Worm (Caenorhabditis elegans) whole organism, young adult: ENCODE data around the gene sftb-1.

Experiments
- B0019.2 ChIP-seq: fragments of 200-800 bp; sonication (Bioruptor generic); conservative IDR thresholded peaks from 2 replicates; pipeline ENCODE4 v1.3.6; 2022; ENCODE audit warnings: missing genetic modification reagents, missing genetic modification characterization, missing compliant biosample characterization
- B0261.1 ChIP-seq: sonication (generic microtip); optimal IDR thresholded peaks from 2 replicates; lab custom pipeline; 2016; ENCODE audit warnings: mild to moderate bottlenecking, missing genetic modification characterization, moderate library complexity, missing compliant biosample characterization
- F22D6.2 ChIP-seq: sonication (generic microtip); optimal IDR thresholded peaks from 2 replicates; lab custom pipeline; 2016; ENCODE audit warnings: mild to moderate bottlenecking, missing genetic modification characterization, missing compliant biosample characterization
- F23B12.7 ChIP-seq: sonication (generic microtip); optimal IDR thresholded peaks from 2 replicates; lab custom pipeline; 2017; ENCODE audit warnings: missing genetic modification characterization, mild to moderate bottlenecking, missing compliant biosample characterization, antibody characterized with exemption, moderate library complexity; ENCODE audit not compliant: insufficient read depth
- F55B11.4 ChIP-seq: sonication (generic microtip); optimal IDR thresholded peaks from 2 replicates; lab custom pipeline; 2016; ENCODE audit warnings: missing compliant biosample characterization, missing genetic modification characterization, borderline replicate concordance; ENCODE audit not compliant: insufficient read depth
- F57A8.1 ChIP-seq: fragments of 200-800 bp; sonication (Bioruptor generic); optimal IDR thresholded peaks from 2 replicates; lab custom pipeline; 2018; ENCODE audit warnings: mild to moderate bottlenecking, missing genetic modification characterization, moderate library complexity, missing compliant biosample characterization
- T07F8.4 ChIP-seq: sonication (generic microtip); optimal IDR thresholded peaks from 2 replicates; lab custom pipeline; 2016; ENCODE audit warnings: mild to moderate bottlenecking, missing genetic modification characterization, moderate library complexity, missing compliant biosample characterization
- T26A5.8 ChIP-seq: sonication (generic microtip); optimal IDR thresholded peaks from 2 replicates; lab custom pipeline; 2016; ENCODE audit warnings: missing genetic modification characterization, missing compliant biosample characterization
- Y53F4B.3 ChIP-seq: fragments of 200-800 bp; sonication (Bioruptor generic); IDR thresholded peaks from 2 replicates; pipeline ENCODE4 v1.3.6; 2022; ENCODE audit warnings: missing genetic modification reagents, missing genetic modification characterization, missing compliant biosample characterization
- Y56A3A.18 ChIP-seq: fragments of 200-800 bp; sonication (Bioruptor generic); IDR thresholded peaks from 2 replicates; pipeline ENCODE4 v1.3.6; 2022; ENCODE audit warnings: missing genetic modification reagents, missing genetic modification characterization, missing compliant biosample characterization
- Y79H2A.3 ChIP-seq: fragments of 200-800 bp; sonication (Bioruptor generic); conservative IDR thresholded peaks from 2 replicates; pipeline ENCODE4 v1.3.6; 2022; ENCODE audit warnings: missing genetic modification reagents, missing genetic modification characterization, missing compliant biosample characterization
- attf-6 ChIP-seq: fragments of 200-800 bp; sonication (Bioruptor generic); IDR thresholded peaks from 2 replicates; pipeline ENCODE4 v1.3.6; 2022; ENCODE audit warnings: missing genetic modification reagents, missing genetic modification characterization, missing compliant biosample characterization
- cebp-1 ChIP-seq, 2 experiments: fragments of 200-800 bp in 1 of 2; sonication (Bioruptor generic) in 1 of 2; sonication (generic microtip) in 1 of 2; IDR thresholded peaks in 1 of 2; optimal IDR thresholded peaks in 1 of 2; 2 replicates each; pipeline versions ENCODE4 v1.3.6 to Lab custom; 2017 to 2022; ENCODE audit warnings: missing compliant biosample characterization in 2 of 2, missing genetic modification characterization in 2 of 2, mild to moderate bottlenecking in 1 of 2, missing genetic modification reagents in 1 of 2, moderate library complexity in 1 of 2
- ceh-100 ChIP-seq: fragments of 200-800 bp; sonication (Bioruptor generic); IDR thresholded peaks from 2 replicates; pipeline ENCODE4 v1.3.6; 2022; ENCODE audit warnings: missing genetic modification reagents, missing genetic modification characterization, missing compliant biosample characterization
- chd-7 ChIP-seq: sonication (generic microtip); optimal IDR thresholded peaks from 2 replicates; lab custom pipeline; 2016; ENCODE audit warnings: mild to moderate bottlenecking, missing genetic modification characterization, moderate library complexity, missing compliant biosample characterization
- dox-1 ChIP-seq: fragments of 200-800 bp; sonication (Bioruptor generic); IDR thresholded peaks from 2 replicates; pipeline ENCODE4 v1.3.6; 2022; ENCODE audit warnings: missing genetic modification reagents, missing genetic modification characterization, missing compliant biosample characterization
- dpff-1 ChIP-seq: sonication (generic microtip); optimal IDR thresholded peaks from 2 replicates; lab custom pipeline; 2017; ENCODE audit warnings: mild to moderate bottlenecking, missing genetic modification characterization, missing compliant biosample characterization
- efl-1 ChIP-seq: fragments of 150-350 bp; optimal IDR thresholded peaks from 2 replicates; lab custom pipeline; 2014; ENCODE audit warnings: missing biosample characterization, missing genetic modification reagents, missing genetic modification characterization
- egl-44 ChIP-seq: fragments of 200-800 bp; sonication (Bioruptor generic); IDR thresholded peaks from 2 replicates; pipeline ENCODE4 v1.3.6; 2022; ENCODE audit warnings: missing genetic modification reagents, missing genetic modification characterization, missing compliant biosample characterization
- him-1 ChIP-seq: sonication (generic microtip); optimal IDR thresholded peaks from 2 replicates; lab custom pipeline; 2016; ENCODE audit warnings: missing genotype, missing genetic modification reagents, missing genetic modification characterization, missing compliant biosample characterization
- hrde-1 ChIP-seq: sonication (generic microtip); optimal IDR thresholded peaks from 2 replicates; lab custom pipeline; 2016; ENCODE audit warnings: missing genetic modification characterization, mild to moderate bottlenecking, missing compliant biosample characterization, moderate library complexity, missing genotype, missing genetic modification reagents, borderline replicate concordance
- lag-1 ChIP-seq: fragments of 200-800 bp; sonication (Bioruptor generic); IDR thresholded peaks from 2 replicates; pipeline ENCODE4 v1.3.6; 2022; ENCODE audit warnings: missing genetic modification reagents, missing genetic modification characterization, missing compliant biosample characterization
- let-607 ChIP-seq, 2 experiments: fragments of 200-800 bp in 1 of 2; sonication (Bioruptor generic) in 1 of 2; sonication (generic microtip) in 1 of 2; optimal IDR thresholded peaks; 2 replicates each; lab custom pipeline; 2016 to 2018; ENCODE audit warnings: mild to moderate bottlenecking in 2 of 2, missing compliant biosample characterization in 2 of 2, missing genetic modification characterization in 2 of 2, moderate library complexity in 2 of 2, missing genotype in 1 of 2
- lin-26 ChIP-seq: fragments of 200-800 bp; sonication (Bioruptor generic); IDR thresholded peaks from 2 replicates; pipeline ENCODE4 v1.3.6; 2022; ENCODE audit warnings: missing genetic modification reagents, missing genetic modification characterization, missing compliant biosample characterization
- madf-3 ChIP-seq: fragments of 200-800 bp; sonication (Bioruptor generic); IDR thresholded peaks from 2 replicates; pipeline ENCODE4 v1.3.6; 2022; ENCODE audit warnings: missing genetic modification reagents, missing genetic modification characterization, missing compliant biosample characterization
- mxl-1 ChIP-seq: sonication (generic microtip); optimal IDR thresholded peaks from 2 replicates; lab custom pipeline; 2016; ENCODE audit warnings: missing genetic modification characterization, missing compliant biosample characterization
- nfya-2 ChIP-seq: fragments of 200-800 bp; sonication (Bioruptor generic); IDR thresholded peaks from 2 replicates; pipeline ENCODE4 v1.3.6; 2022; ENCODE audit warnings: missing genetic modification reagents, missing genetic modification characterization, missing compliant biosample characterization
- nhr-179 ChIP-seq: sonication (generic microtip); optimal IDR thresholded peaks from 2 replicates; lab custom pipeline; 2016; ENCODE audit warnings: mild to moderate bottlenecking, missing genetic modification characterization, missing compliant biosample characterization
- nhr-27 ChIP-seq: fragments of 200-800 bp; sonication (Bioruptor generic); optimal IDR thresholded peaks from 2 replicates; lab custom pipeline; 2018; ENCODE audit warnings: mild to moderate bottlenecking, missing genetic modification characterization, moderate library complexity, missing compliant biosample characterization
- nhr-80 ChIP-seq: sonication (generic microtip); optimal IDR thresholded peaks from 2 replicates; lab custom pipeline; 2016; ENCODE audit warnings: missing genetic modification characterization, missing compliant biosample characterization
- nhr-90 ChIP-seq: sonication (generic microtip); optimal IDR thresholded peaks from 2 replicates; lab custom pipeline; 2016; ENCODE audit warnings: missing genotype, mild to moderate bottlenecking, missing genetic modification characterization, missing compliant biosample characterization
- sdz-38 ChIP-seq: sonication (generic microtip); optimal IDR thresholded peaks from 2 replicates; lab custom pipeline; 2016; ENCODE audit warnings: missing genotype, missing genetic modification characterization, missing compliant biosample characterization
- sea-2 ChIP-seq: fragments of 200-800 bp; sonication (Bioruptor generic); IDR thresholded peaks from 2 replicates; pipeline ENCODE4 v1.3.6; 2022; ENCODE audit warnings: missing genetic modification characterization, missing compliant biosample characterization
- snpc-4 ChIP-seq, 5 experiments: fragments of 150-350 bp in 1 of 5; sonication (generic microtip) in 4 of 5; optimal IDR thresholded peaks; 2 replicates each; lab custom pipeline; 2014 to 2018; ENCODE audit warnings: missing genetic modification characterization in 5 of 5, missing biosample characterization in 3 of 5, antibody characterized with exemption in 2 of 5, mild to moderate bottlenecking in 2 of 5, missing compliant biosample characterization in 2 of 5, missing genotype in 2 of 5, moderate library complexity in 2 of 5, missing genetic modification reagents in 1 of 5
- unc-62 ChIP-seq: fragments of 150-350 bp; optimal IDR thresholded peaks from 2 replicates; lab custom pipeline; 2014; ENCODE audit warnings: missing biosample characterization, missing genetic modification reagents, missing genetic modification characterization
- zim-3 ChIP-seq: sonication (generic microtip); optimal IDR thresholded peaks from 2 replicates; lab custom pipeline; 2017; ENCODE audit warnings: mild to moderate bottlenecking, missing genetic modification characterization, moderate library complexity, missing compliant biosample characterization
- ztf-18 ChIP-seq: sonication (generic microtip); optimal IDR thresholded peaks from 2 replicates; lab custom pipeline; 2016; ENCODE audit warnings: missing genotype, mild to moderate bottlenecking, missing genetic modification characterization, missing compliant biosample characterization

sftb-1 gene

ce11 chrIII:4243461-4243860, 25.6 kb downstream of the sftb-1 start, which contains the start of gene mrpl-21:
TSS of gene mrpl-21 (minus strand) at chrIII:4243561.
- TF ChIP-seq F22D6.2 (tag; lab: Kevin White, UChicago) = no peak
- no peak for TF ChIP-seq snpc-4 (GFP tag; optimal IDR thresholded peaks at IDR 0.05; lab: Kevin White, UChicago)
- TF ChIP-seq snpc-4 (tag; optimal IDR thresholded peaks at IDR 0.05; lab: Kevin White, UChicago) = no peak
- no peak for TF ChIP-seq T26A5.8 (tag; lab: Kevin White, UChicago)
- no peak for TF ChIP-seq nhr-27

- TF ChIP-seq cebp-1 (GFP tag; IDR thresholded peaks at IDR 0.05; lab: Robert Waterston, UW) (peak; percentile 72; the same call in 1 of the 2 replicates), cebp-1 (tag; optimal IDR thresholded peaks at IDR 0.05; lab: Kevin White, UChicago) (peak; percentile 94), let-607 (tag; optimal IDR thresholded peaks at IDR 0.05; lab: Kevin White, UChicago) (no peak), chd-7 (tag; lab: Kevin White, UChicago) (no peak), him-1 (tag; lab: Kevin White, UChicago) (peak; percentile 76), sea-2 (GFP tag; lab: Robert Waterston, UW) (no peak), ceh-100 (GFP tag; lab: Robert Waterston, UW) (no peak)
Measured at ce11 chrIII:4242225-4242862, 26.7 kb downstream of the sftb-1 start, which contains the start of gene F43C1.7. TSS of gene F43C1.7 (minus strand) at chrIII:4242575.

- TF ChIP-seq efl-1 (GFP tag; lab: Kevin White, UChicago) = no peak
- no peak for TF ChIP-seq Y56A3A.18 (GFP tag; lab: Robert Waterston, UW)
- no peak for TF ChIP-seq F55B11.4
- TF ChIP-seq nhr-90 = no peak
- no peak for TF ChIP-seq zim-3
- no peak for TF ChIP-seq hrde-1
- no peak for TF ChIP-seq Y79H2A.3 (GFP tag; lab: Robert Waterston, UW)
- TF ChIP-seq attf-6 (GFP tag; lab: Robert Waterston, UW) = no peak
- no peak for TF ChIP-seq unc-62
- TF ChIP-seq sdz-38 = no peak
- TF ChIP-seq dox-1 (GFP tag; lab: Robert Waterston, UW) = no peak
- TF ChIP-seq nfya-2 (GFP tag; lab: Robert Waterston, UW) = no peak
- TF ChIP-seq T07F8.4 (tag; lab: Kevin White, UChicago) = no peak
- no peak for TF ChIP-seq F57A8.1 (GFP tag; lab: Kevin White, UChicago)
- no peak for TF ChIP-seq B0019.2
- TF ChIP-seq nhr-179 = no peak
- no peak for TF ChIP-seq mxl-1 (tag; lab: Kevin White, UChicago)
- no peak for TF ChIP-seq ztf-18 (tag; lab: Kevin White, UChicago)
- TF ChIP-seq let-607 (tag; optimal IDR thresholded peaks at IDR 0.05; lab: Kevin White, UChicago) = no peak
- TF ChIP-seq Y53F4B.3 (GFP tag; lab: Robert Waterston, UW) = no peak
Measured at ce11 chrIII:4241181-4241580, 27.9 kb downstream of the sftb-1 start.

ce11 chrIII:4240126-4240525, 28.9 kb downstream of the sftb-1 start:
- peak; percentile 78 for TF ChIP-seq nhr-80 (tag; lab: Kevin White, UChicago)
- no peak for TF ChIP-seq F23B12.7
- no peak for TF ChIP-seq lag-1 (GFP tag; lab: Robert Waterston, UW)
- no peak for TF ChIP-seq dpff-1 (tag; lab: Kevin White, UChicago)
- TF ChIP-seq ztf-18 (tag; lab: Kevin White, UChicago) = no peak
- no peak for TF ChIP-seq egl-44 (GFP tag; lab: Robert Waterston, UW)
- TF ChIP-seq lin-26 (GFP tag; lab: Robert Waterston, UW) = no peak
- no peak for TF ChIP-seq cebp-1 (GFP tag; IDR thresholded peaks at IDR 0.05; lab: Robert Waterston, UW)
- peak; percentile 18 for TF ChIP-seq cebp-1 (tag; optimal IDR thresholded peaks at IDR 0.05; lab: Kevin White, UChicago)
- no peak for TF ChIP-seq B0261.1 (tag; lab: Kevin White, UChicago)
- TF ChIP-seq nfya-2 (GFP tag; lab: Robert Waterston, UW) = no peak
- no peak for TF ChIP-seq madf-3 (GFP tag; lab: Robert Waterston, UW)
- TF ChIP-seq, all 124 proteins: peak for 2
